Worm (Caenorhabditis elegans) whole organism, young adult: ENCODE data around the gene utx-1.

Experiments
- B0336.3 ChIP-seq: fragments of 200-800 bp; sonication (Bioruptor generic); IDR thresholded peaks from 2 replicates; pipeline ENCODE4 v1.3.6; 2022; ENCODE audit warnings: missing genetic modification characterization, missing compliant biosample characterization
- F22D6.2 ChIP-seq: sonication (generic microtip); optimal IDR thresholded peaks from 2 replicates; lab custom pipeline; 2016; ENCODE audit warnings: mild to moderate bottlenecking, missing genetic modification characterization, missing compliant biosample characterization
- F39B2.1 ChIP-seq: fragments of 200-800 bp; sonication (Bioruptor generic); IDR thresholded peaks from 2 replicates; pipeline ENCODE4 v1.3.6; 2022; ENCODE audit warnings: missing genetic modification reagents, missing genetic modification characterization, missing compliant biosample characterization
- F49E8.2 ChIP-seq: sonication (generic microtip); optimal IDR thresholded peaks from 3 replicates; lab custom pipeline; 2017; ENCODE audit warnings: missing genetic modification characterization, mild to moderate bottlenecking, missing compliant biosample characterization, antibody characterized with exemption, moderate library complexity; ENCODE audit not compliant: insufficient read depth
- K11D2.4 ChIP-seq: fragments of 200-800 bp; sonication (Bioruptor generic); IDR thresholded peaks from 2 replicates; pipeline ENCODE4 v1.3.6; 2022; ENCODE audit warnings: missing genetic modification reagents, missing genetic modification characterization, missing compliant biosample characterization
- T07F8.4 ChIP-seq: sonication (generic microtip); optimal IDR thresholded peaks from 2 replicates; lab custom pipeline; 2016; ENCODE audit warnings: mild to moderate bottlenecking, missing genetic modification characterization, moderate library complexity, missing compliant biosample characterization
- Y56A3A.18 ChIP-seq: fragments of 200-800 bp; sonication (Bioruptor generic); IDR thresholded peaks from 2 replicates; pipeline ENCODE4 v1.3.6; 2022; ENCODE audit warnings: missing genetic modification reagents, missing genetic modification characterization, missing compliant biosample characterization
- akir-1 ChIP-seq: fragments of 200-800 bp; sonication (Bioruptor generic); optimal IDR thresholded peaks from 2 replicates; lab custom pipeline; 2018; ENCODE audit warnings: mild to moderate bottlenecking, missing genetic modification characterization, moderate library complexity, missing compliant biosample characterization
- ama-1 ChIP-seq, 3 experiments: fragments of 150-350 bp in 1 of 3; sonication (generic microtip) in 2 of 3; optimal IDR thresholded peaks; 2 replicates each; lab custom pipeline; 2014 to 2018; ENCODE audit warnings: missing biosample characterization in 2 of 3, missing genetic modification characterization in 2 of 3, missing genetic modification reagents in 2 of 3
- aptf-3 ChIP-seq: fragments of 200-800 bp; sonication (Bioruptor generic); IDR thresholded peaks from 2 replicates; pipeline ENCODE4 v1.3.6; 2022; ENCODE audit warnings: missing genetic modification characterization, missing compliant biosample characterization
- bed-2 ChIP-seq: fragments of 200-800 bp; sonication (Bioruptor generic); IDR thresholded peaks from 2 replicates; pipeline ENCODE4 v1.3.6; 2022; ENCODE audit warnings: missing genetic modification reagents, missing genetic modification characterization, missing compliant biosample characterization
- ccch-3 ChIP-seq: fragments of 200-800 bp; sonication (Bioruptor generic); optimal IDR thresholded peaks from 2 replicates; lab custom pipeline; 2018; ENCODE audit warnings: mild to moderate bottlenecking, missing genetic modification characterization, missing compliant biosample characterization
- ceh-40 ChIP-seq: fragments of 200-800 bp; sonication (Bioruptor generic); IDR thresholded peaks from 2 replicates; pipeline ENCODE4 v1.3.6; 2022; ENCODE audit warnings: missing genetic modification characterization, missing compliant biosample characterization
- ceh-79 ChIP-seq: sonication (generic microtip); optimal IDR thresholded peaks from 2 replicates; lab custom pipeline; 2017; ENCODE audit warnings: mild to moderate bottlenecking, missing genetic modification characterization, missing compliant biosample characterization
- ceh-91 ChIP-seq: fragments of 200-800 bp; sonication (Bioruptor generic); IDR thresholded peaks from 2 replicates; pipeline ENCODE4 v1.3.6; 2022; ENCODE audit warnings: missing genetic modification reagents, missing genetic modification characterization, missing compliant biosample characterization
- die-1 ChIP-seq: sonication (generic microtip); optimal IDR thresholded peaks from 2 replicates; lab custom pipeline; 2016; ENCODE audit warnings: missing genotype, mild to moderate bottlenecking, missing genetic modification characterization, missing compliant biosample characterization
- fkh-3 ChIP-seq: sonication (generic microtip); optimal IDR thresholded peaks from 2 replicates; lab custom pipeline; 2016; ENCODE audit warnings: mild to moderate bottlenecking, missing genetic modification characterization, missing compliant biosample characterization
- hmg-1.2 ChIP-seq: fragments of 200-800 bp; sonication (Bioruptor generic); IDR thresholded peaks from 2 replicates; pipeline ENCODE4 v1.3.6; 2022; ENCODE audit warnings: missing genetic modification reagents, missing genetic modification characterization, missing compliant biosample characterization
- lin-35 ChIP-seq, 3 experiments: fragments of 150-350 bp in 2 of 3; sonication (generic microtip) in 1 of 3; optimal IDR thresholded peaks; 2 replicates each; lab custom pipeline; 2014 to 2018; ENCODE audit warnings: missing biosample characterization in 3 of 3, missing genetic modification characterization in 3 of 3, missing genetic modification reagents in 3 of 3
- madf-3 ChIP-seq: fragments of 200-800 bp; sonication (Bioruptor generic); IDR thresholded peaks from 2 replicates; pipeline ENCODE4 v1.3.6; 2022; ENCODE audit warnings: missing genetic modification reagents, missing genetic modification characterization, missing compliant biosample characterization
- madf-6 ChIP-seq: fragments of 200-800 bp; sonication (Bioruptor generic); IDR thresholded peaks from 2 replicates; pipeline ENCODE4 v1.3.6; 2022; ENCODE audit warnings: missing genetic modification reagents, missing genetic modification characterization, missing compliant biosample characterization
- madf-8 ChIP-seq: fragments of 200-800 bp; sonication (Bioruptor generic); conservative IDR thresholded peaks from 2 replicates; pipeline ENCODE4 v1.3.6; 2022; ENCODE audit warnings: missing genetic modification reagents, missing genetic modification characterization, missing compliant biosample characterization
- mxl-1 ChIP-seq: sonication (generic microtip); optimal IDR thresholded peaks from 2 replicates; lab custom pipeline; 2016; ENCODE audit warnings: missing genetic modification characterization, missing compliant biosample characterization
- nfya-2 ChIP-seq: fragments of 200-800 bp; sonication (Bioruptor generic); IDR thresholded peaks from 2 replicates; pipeline ENCODE4 v1.3.6; 2022; ENCODE audit warnings: missing genetic modification reagents, missing genetic modification characterization, missing compliant biosample characterization
- nhr-80 ChIP-seq: sonication (generic microtip); optimal IDR thresholded peaks from 2 replicates; lab custom pipeline; 2016; ENCODE audit warnings: missing genetic modification characterization, missing compliant biosample characterization
- sdz-38 ChIP-seq: sonication (generic microtip); optimal IDR thresholded peaks from 2 replicates; lab custom pipeline; 2016; ENCODE audit warnings: missing genotype, missing genetic modification characterization, missing compliant biosample characterization
- snpc-1.3 ChIP-seq: sonication (generic microtip); optimal IDR thresholded peaks from 2 replicates; lab custom pipeline; 2017; ENCODE audit warnings: missing genetic modification characterization, mild to moderate bottlenecking, missing compliant biosample characterization, antibody characterized with exemption, moderate library complexity, missing genotype, missing genetic modification reagents; ENCODE audit not compliant: insufficient read depth
- snpc-4 ChIP-seq, 5 experiments: fragments of 150-350 bp in 1 of 5; sonication (generic microtip) in 4 of 5; optimal IDR thresholded peaks; 2 replicates each; lab custom pipeline; 2014 to 2018; ENCODE audit warnings: missing genetic modification characterization in 5 of 5, missing biosample characterization in 3 of 5, antibody characterized with exemption in 2 of 5, mild to moderate bottlenecking in 2 of 5, missing compliant biosample characterization in 2 of 5, missing genotype in 2 of 5, moderate library complexity in 2 of 5, missing genetic modification reagents in 1 of 5
- xnd-1 ChIP-seq: sonication (generic microtip); optimal IDR thresholded peaks from 2 replicates; lab custom pipeline; 2016; ENCODE audit warnings: missing genotype, missing genetic modification reagents, missing genetic modification characterization, missing compliant biosample characterization
- ztf-18 ChIP-seq: sonication (generic microtip); optimal IDR thresholded peaks from 2 replicates; lab custom pipeline; 2016; ENCODE audit warnings: missing genotype, mild to moderate bottlenecking, missing genetic modification characterization, missing compliant biosample characterization
- ztf-25 ChIP-seq: fragments of 200-800 bp; sonication (Bioruptor generic); IDR thresholded peaks from 2 replicates; pipeline ENCODE4 v1.3.6; 2022; ENCODE audit warnings: missing genetic modification reagents, missing genetic modification characterization, missing compliant biosample characterization
- ztf-28 ChIP-seq: fragments of 200-800 bp; sonication (Bioruptor generic); IDR thresholded peaks from 2 replicates; pipeline ENCODE4 v1.3.6; 2022; ENCODE audit warnings: missing genetic modification reagents, missing genetic modification characterization, missing compliant biosample characterization

The utx-1 gene

ce11 chrX:8554029-8554428, 2.9 kb upstream of the utx-1 start:
- TF ChIP-seq die-1 (no peak), hmg-1.2 (GFP tag; lab: Robert Waterston, UW) (no peak), xnd-1 (no peak), akir-1 (GFP tag; lab: Kevin White, UChicago) (no peak), snpc-1.3 (tag; lab: Kevin White, UChicago) (no peak), B0336.3 (GFP tag; lab: Robert Waterston, UW) (no peak), mxl-1 (tag; lab: Kevin White, UChicago) (no peak), snpc-4 (GFP tag; optimal IDR thresholded peaks at IDR 0.05; lab: Kevin White, UChicago) (no peak), snpc-4 (tag; optimal IDR thresholded peaks at IDR 0.05; lab: Kevin White, UChicago) (no peak), ztf-25 (no peak), ztf-18 (tag; lab: Kevin White, UChicago) (no peak), nhr-80 (no peak), aptf-3 (GFP tag; lab: Robert Waterston, UW) (no peak), ceh-40 (no peak), madf-8 (no peak), F22D6.2 (tag; lab: Kevin White, UChicago) (no peak), ceh-91 (GFP tag; lab: Robert Waterston, UW) (no peak), ama-1 (optimal IDR thresholded peaks at IDR 0.05; lab: Kevin White, UChicago) (no peak), ama-1 (GFP tag; optimal IDR thresholded peaks at IDR 0.05; lab: Kevin White, UChicago) (no peak), ceh-79 (tag; lab: Kevin White, UChicago) (no peak), madf-6 (GFP tag; lab: Robert Waterston, UW) (no peak), K11D2.4 (GFP tag; lab: Robert Waterston, UW) (no peak)

ce11 chrX:8562586-8562985, 5.6 kb downstream of the utx-1 start:
- TF ChIP-seq Y56A3A.18 (GFP tag; lab: Robert Waterston, UW) (no peak), nfya-2 (GFP tag; lab: Robert Waterston, UW) (no peak), madf-6 (GFP tag; lab: Robert Waterston, UW) (no peak), lin-35 (GFP tag; optimal IDR thresholded peaks at IDR 0.05; lab: Kevin White, UChicago) (no peak), F49E8.2 (tag; lab: Kevin White, UChicago) (no peak), madf-3 (GFP tag; lab: Robert Waterston, UW) (no peak), ztf-28 (GFP tag; lab: Robert Waterston, UW) (no peak), fkh-3 (tag; lab: Kevin White, UChicago) (no peak), T07F8.4 (tag; lab: Kevin White, UChicago) (no peak), ccch-3 (no peak), bed-2 (GFP tag; lab: Robert Waterston, UW) (no peak), snpc-4 (GFP tag; optimal IDR thresholded peaks at IDR 0.05; lab: Kevin White, UChicago) (no peak), snpc-4 (tag; optimal IDR thresholded peaks at IDR 0.05; lab: Kevin White, UChicago) (no peak)

ce11 chrX:8563663-8564450, 6.9 kb downstream of the utx-1 start:
- TF ChIP-seq ceh-91 (GFP tag; lab: Robert Waterston, UW): no peak
- peak; percentile 60 for TF ChIP-seq nhr-80
- TF ChIP-seq, all 124 proteins: peak for 1

- TF ChIP-seq mxl-1 (tag; lab: Kevin White, UChicago): no peak
- no peak for TF ChIP-seq F39B2.1
- TF ChIP-seq sdz-38 (tag; lab: Kevin White, UChicago): no peak
- no peak for TF ChIP-seq ztf-25
Measured at ce11 chrX:8564451-8564795, 7.5 kb downstream of the utx-1 start.
